Fruit fly (Drosophila melanogaster) whole organism: ENCODE results near the gene Dus1.

Source experiments
- CG8478 ChIP-seq: fragments of >200 bp; optimal IDR thresholded peaks from 2 replicates; lab custom pipeline; 2018; ENCODE audit warnings: inconsistent platforms
- Dll ChIP-seq: fragments of >200 bp; optimal IDR thresholded peaks from 2 replicates; lab custom pipeline; 2017
- EcR ChIP-seq, 2 experiments: fragments of >200 bp; optimal IDR thresholded peaks; 2 replicates each; lab custom pipeline; 2017; ENCODE audit warnings: missing biosample characterization in 2 of 2, missing genetic modification characterization in 2 of 2, missing genetic modification reagents in 2 of 2
- pan ChIP-seq: fragments of >200 bp; optimal IDR thresholded peaks from 2 replicates; lab custom pipeline; 2017
- psq ChIP-seq: fragments of >200 bp; optimal IDR thresholded peaks from 2 replicates; lab custom pipeline; 2017
- usp ChIP-seq: fragments of >200 bp; optimal IDR thresholded peaks from 2 replicates; lab custom pipeline; 2017; ENCODE audit warnings: missing biosample characterization, missing genetic modification characterization, mixed read lengths

Gene Dus1

DNA sequence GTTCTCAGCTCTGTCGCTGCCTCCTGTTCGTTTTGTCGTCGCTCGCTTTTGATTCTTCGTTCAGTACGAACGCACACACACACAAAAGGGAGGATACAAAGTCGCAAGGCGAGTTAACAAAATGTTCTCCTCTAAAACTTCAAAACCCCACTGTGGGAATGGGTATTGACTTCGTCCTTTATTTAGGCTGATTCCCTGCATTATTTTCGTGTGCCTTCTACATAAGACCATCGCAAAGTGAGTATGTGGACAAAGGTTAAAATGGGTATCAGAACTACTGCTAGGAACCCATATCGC lies 46.2 kb downstream of the Dus1 start:
- TF ChIP-seq psq (lab: Kevin White, UChicago) (no peak), usp (no peak), pan (no peak), Dll (lab: Kevin White, UChicago) (no peak), EcR (GFP tag; optimal IDR thresholded peaks at IDR 0.05; lab: Kevin White, UChicago) (no peak), CG8478 (lab: Kevin White, UChicago) (no peak)

DNA sequence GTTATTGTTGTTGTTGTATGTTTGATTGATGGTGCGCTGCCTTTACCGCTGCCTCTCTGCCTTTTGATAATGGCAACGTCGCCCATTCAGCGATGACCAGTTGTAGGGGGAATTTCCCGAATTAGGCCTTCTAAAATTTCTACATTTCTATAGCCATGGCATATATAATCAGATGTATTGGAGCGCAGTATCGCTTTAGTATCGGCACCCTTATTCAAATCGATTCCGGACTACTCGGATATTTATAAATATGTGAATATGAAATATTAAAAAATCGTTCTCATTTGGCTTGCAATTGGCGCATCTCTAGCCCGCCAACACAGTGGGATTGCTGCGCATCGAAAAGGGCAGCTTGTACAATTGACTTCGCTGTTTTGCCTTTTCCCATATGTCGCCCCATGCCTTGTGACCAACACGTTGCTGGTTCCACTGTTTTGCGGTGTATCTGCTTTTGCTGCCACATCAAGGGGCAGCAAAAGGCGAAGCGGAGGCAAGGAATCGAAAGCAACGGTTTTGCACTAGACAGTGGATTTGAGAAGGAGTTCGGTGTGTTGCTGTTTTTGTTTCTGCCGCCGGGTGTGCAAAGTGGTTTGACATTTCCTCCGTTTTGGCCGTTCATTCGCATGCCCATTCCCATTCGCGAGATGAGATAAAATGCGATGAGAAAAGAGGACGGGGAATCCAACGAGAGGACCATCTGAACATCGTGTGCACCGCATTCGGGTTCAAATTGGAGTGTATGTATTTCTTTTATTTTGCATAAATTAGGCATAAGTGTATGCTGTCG lies 46.8 kb downstream of the Dus1 start:
- TF ChIP-seq pan = no peak
- no peak for TF ChIP-seq psq (lab: Kevin White, UChicago)
- no peak for TF ChIP-seq usp

DNA sequence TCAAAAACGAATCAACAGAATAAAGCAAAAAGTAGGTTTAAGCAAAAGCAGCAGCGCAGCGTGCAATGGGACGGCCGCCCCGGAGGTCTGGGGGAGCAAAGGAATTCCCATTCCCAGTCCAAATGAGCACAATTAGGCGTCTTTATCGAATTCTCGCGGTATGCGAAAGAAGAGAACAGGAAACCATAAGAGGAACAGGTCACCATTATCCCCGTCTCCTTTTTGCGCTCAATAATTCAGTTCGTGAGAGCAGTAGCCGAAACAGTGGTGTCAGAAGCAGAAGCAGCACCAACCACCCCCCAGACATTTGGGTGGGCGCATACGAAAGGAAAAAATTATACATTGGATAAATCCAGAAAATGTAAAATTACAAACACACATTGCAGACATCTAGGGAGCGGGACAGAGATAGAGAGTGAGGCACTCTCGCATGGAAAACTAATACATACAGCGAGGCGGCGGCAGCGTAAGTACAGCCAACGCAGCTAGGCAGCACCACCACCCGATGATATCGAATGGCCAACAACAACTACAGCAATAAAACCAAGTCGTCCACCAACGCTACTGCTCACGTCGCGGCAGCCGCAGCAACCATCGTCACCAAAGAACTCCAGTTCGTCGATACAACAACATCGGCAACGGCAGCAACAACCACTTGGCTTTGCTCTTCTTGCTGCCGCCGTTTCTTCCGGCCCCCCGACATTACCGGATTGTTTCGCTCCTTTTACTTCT lies 47.5 kb downstream of the Dus1 start:
- no peak for TF ChIP-seq EcR (GFP tag; optimal IDR thresholded peaks at IDR 0.05; lab: Kevin White, UChicago)
- no peak for TF ChIP-seq psq (lab: Kevin White, UChicago)
- TF ChIP-seq pan = no peak
- TF ChIP-seq usp = no peak
- TF ChIP-seq CG8478 (lab: Kevin White, UChicago) = no peak
- TF ChIP-seq Dll (lab: Kevin White, UChicago) = no peak

DNA sequence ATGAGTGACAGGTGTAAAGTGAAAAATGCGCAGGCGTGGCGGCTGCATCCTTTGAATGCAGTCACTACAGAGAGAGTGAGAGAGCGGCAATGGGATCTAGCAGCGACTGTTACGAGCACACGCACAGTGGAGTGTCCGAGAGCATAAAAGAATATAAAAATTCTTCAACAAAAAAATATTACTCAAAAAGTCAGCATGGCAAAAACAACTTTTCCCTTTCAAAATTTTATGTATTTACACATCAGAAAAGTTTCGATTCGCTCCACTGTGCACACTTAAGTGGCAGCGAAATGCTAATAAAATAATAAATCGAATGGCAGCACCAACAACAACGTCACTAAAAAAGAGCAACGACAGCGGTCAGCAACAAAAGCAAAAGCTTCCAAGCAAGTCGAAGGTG lies 48.2 kb downstream of the Dus1 start:
- TF ChIP-seq CG8478 (lab: Kevin White, UChicago) = no peak
- no peak for TF ChIP-seq pan
- no peak for TF ChIP-seq EcR (GFP tag; optimal IDR thresholded peaks at IDR 0.05; lab: Kevin White, UChicago)
- TF ChIP-seq usp = no peak
- TF ChIP-seq Dll (lab: Kevin White, UChicago) = no peak
- TF ChIP-seq psq (lab: Kevin White, UChicago) = no peak

- TF ChIP-seq pan (no peak), Dll (lab: Kevin White, UChicago) (no peak), usp (no peak), psq (lab: Kevin White, UChicago) (no peak), EcR (GFP tag; optimal IDR thresholded peaks at IDR 0.05; lab: Kevin White, UChicago) (no peak), CG8478 (lab: Kevin White, UChicago) (no peak)
Measured at dm6 chr2L:222867-223266, 48.7 kb downstream of the Dus1 start.

- TF ChIP-seq EcR (GFP tag; optimal IDR thresholded peaks at IDR 0.05; lab: Kevin White, UChicago) (peak in 1 of 2 experiments; percentile 76), pan (no peak), Dll (lab: Kevin White, UChicago) (peak; percentile 88)
Measured at dm6 chr2L:221939-222489, 49.5 kb downstream of the Dus1 start.

DNA sequence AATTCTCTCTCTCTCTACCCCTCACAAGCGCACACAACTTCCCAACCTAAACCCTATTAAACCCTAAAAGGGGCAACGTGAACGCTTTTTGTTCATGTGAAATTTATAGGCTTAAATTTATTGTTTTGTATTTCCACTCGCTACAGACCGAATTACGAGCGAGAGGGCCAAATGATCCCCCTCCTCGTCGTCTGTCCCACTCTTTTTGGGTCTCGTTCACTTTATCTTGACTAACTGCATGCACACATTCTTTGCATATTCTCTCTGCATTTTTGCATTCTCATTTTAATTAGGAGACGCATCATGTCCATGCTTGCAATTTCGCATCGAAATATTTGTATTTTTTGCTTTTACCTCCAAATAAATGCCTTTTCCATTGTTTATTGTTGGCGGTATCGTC lies 50.4 kb downstream of the Dus1 start:
- TF ChIP-seq CG8478 (lab: Kevin White, UChicago) = no peak
- TF ChIP-seq psq (lab: Kevin White, UChicago) = no peak
- TF ChIP-seq EcR (GFP tag; optimal IDR thresholded peaks at IDR 0.05; lab: Kevin White, UChicago) = no peak
- no peak for TF ChIP-seq pan
- no peak for TF ChIP-seq Dll (lab: Kevin White, UChicago)
- TF ChIP-seq usp = no peak

DNA sequence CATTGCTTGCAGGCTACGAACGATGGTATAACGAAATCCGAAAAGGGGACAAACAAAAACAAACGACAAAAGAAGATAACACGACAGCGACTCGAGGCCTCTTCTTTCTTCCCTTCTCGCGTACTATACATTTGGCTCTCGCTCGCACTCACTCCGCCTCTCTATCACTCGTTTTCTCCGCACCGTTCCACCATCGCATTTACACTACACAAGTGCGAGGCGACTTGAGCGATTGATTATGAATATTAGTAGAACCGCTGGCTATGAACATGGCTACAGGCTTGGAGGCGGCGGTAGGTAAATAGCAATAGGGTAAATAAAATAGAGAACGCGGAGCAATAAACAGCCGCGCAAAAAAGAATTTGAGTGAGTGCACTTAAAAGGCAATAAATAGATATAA lies 51.0 kb downstream of the Dus1 start:
- no peak for TF ChIP-seq CG8478 (lab: Kevin White, UChicago)
- no peak for TF ChIP-seq usp
- no peak for TF ChIP-seq EcR (GFP tag; optimal IDR thresholded peaks at IDR 0.05; lab: Kevin White, UChicago)
- TF ChIP-seq pan = no peak
- TF ChIP-seq psq (lab: Kevin White, UChicago) = no peak
- TF ChIP-seq Dll (lab: Kevin White, UChicago) = no peak

- TF ChIP-seq usp (no peak), CG8478 (lab: Kevin White, UChicago) (no peak), EcR (GFP tag; optimal IDR thresholded peaks at IDR 0.05; lab: Kevin White, UChicago) (no peak), pan (no peak), Dll (lab: Kevin White, UChicago) (no peak), psq (lab: Kevin White, UChicago) (no peak)
Measured at dm6 chr2L:219441-220033, 52.0 kb downstream of the Dus1 start.

DNA sequence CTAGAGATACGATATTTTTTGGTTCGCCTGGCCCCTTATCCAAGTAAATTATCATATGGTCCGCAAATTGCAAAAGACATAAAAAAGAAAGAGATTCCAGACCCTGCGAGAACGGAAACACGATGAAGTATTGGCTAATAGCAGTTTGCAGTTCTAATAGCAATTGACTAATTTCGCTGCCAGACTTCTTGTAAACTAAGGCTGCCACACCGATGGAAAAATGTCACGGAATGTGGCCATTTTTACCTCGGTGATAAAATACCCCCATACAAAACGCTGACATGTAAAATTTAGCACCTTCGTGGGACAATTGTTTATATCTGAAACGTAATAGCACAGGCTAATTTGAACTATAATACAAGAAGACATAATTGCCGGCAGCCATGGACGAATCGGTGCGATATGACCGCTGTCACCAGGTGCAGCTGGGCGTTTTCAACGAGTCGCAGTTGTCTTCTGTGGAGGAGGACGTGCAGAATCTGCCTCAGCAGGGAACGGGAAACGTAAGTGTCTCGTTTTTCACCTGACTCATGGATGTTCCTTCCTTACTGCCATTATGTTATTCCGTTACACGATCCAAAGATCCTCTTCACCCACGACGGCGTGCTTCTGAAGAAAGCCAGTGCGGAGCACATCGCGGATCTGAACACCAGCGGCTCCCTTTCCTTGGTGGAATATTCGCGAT lies 64.3 kb downstream of the Dus1 start, which contains the start of the genes Tbc1d15-17 and CG11617:
Tbc1d15-17 (plus strand) TSS at position 51 of the 685 bp plus-strand sequence.
CG11617 (minus strand) TSS at position 169 of the 685 bp plus-strand sequence.
- TF ChIP-seq psq (lab: Kevin White, UChicago) (no peak), CG8478 (lab: Kevin White, UChicago) (no peak), pan (no peak), EcR (GFP tag; optimal IDR thresholded peaks at IDR 0.05; lab: Kevin White, UChicago) (no peak), Dll (lab: Kevin White, UChicago) (no peak), usp (no peak)

- TF ChIP-seq psq (lab: Kevin White, UChicago) (no peak), Dll (lab: Kevin White, UChicago) (no peak), EcR (GFP tag; optimal IDR thresholded peaks at IDR 0.05; lab: Kevin White, UChicago) (no peak), pan (no peak), CG8478 (lab: Kevin White, UChicago) (no peak), usp (no peak)
Measured at dm6 chr2L:206556-206955, 65.0 kb downstream of the Dus1 start.
